Fruit fly (Drosophila melanogaster) whole organism, adult: ENCODE measurements around the gene Ca-Ma2d.

Experiments
- CG11617 ChIP-seq: fragments of 200-800 bp; sonication (Bioruptor generic); optimal IDR thresholded peaks from 2 replicates; lab custom pipeline; 2017; ENCODE audit warnings: mild to moderate bottlenecking, missing biosample characterization, missing genetic modification reagents, missing genetic modification characterization
- CG12768 ChIP-seq: fragments of 200-800 bp; sonication (Bioruptor generic); optimal IDR thresholded peaks from 2 replicates; lab custom pipeline; 2017; ENCODE audit warnings: missing biosample characterization, missing genetic modification characterization, mild to moderate bottlenecking, moderate library complexity, missing genetic modification reagents
- CG14711 ChIP-seq: fragments of 200-800 bp; sonication (Bioruptor generic); optimal IDR thresholded peaks from 2 replicates; lab custom pipeline; 2018; ENCODE audit warnings: missing biosample characterization, mild to moderate bottlenecking, missing genetic modification characterization, moderate library complexity
- CG1620 ChIP-seq: fragments of 200-800 bp; sonication (Bioruptor generic); optimal IDR thresholded peaks from 2 replicates; lab custom pipeline; 2016; ENCODE audit warnings: missing biosample characterization, missing genetic modification characterization
- CG33017 ChIP-seq: fragments of 200-800 bp; sonication (Bioruptor generic); optimal IDR thresholded peaks from 2 replicates; lab custom pipeline; 2018; ENCODE audit warnings: missing biosample characterization, mild to moderate bottlenecking, missing genetic modification characterization, moderate library complexity
- CG5204 ChIP-seq: fragments of 200-800 bp; sonication (Bioruptor generic); optimal IDR thresholded peaks from 2 replicates; lab custom pipeline; 2016; ENCODE audit warnings: missing biosample characterization, missing genetic modification characterization
- CG7045 ChIP-seq: fragments of 200-800 bp; sonication (Bioruptor generic); optimal IDR thresholded peaks from 2 replicates; lab custom pipeline; 2017; ENCODE audit warnings: missing biosample characterization, mild to moderate bottlenecking, missing genetic modification characterization
- CG7101 ChIP-seq: fragments of 200-800 bp; sonication (Bioruptor generic); optimal IDR thresholded peaks from 2 replicates; lab custom pipeline; 2018; ENCODE audit warnings: missing biosample characterization, mild to moderate bottlenecking, missing genetic modification characterization, moderate library complexity
- Clk ChIP-seq: fragments of 200-800 bp; sonication (Bioruptor generic); optimal IDR thresholded peaks from 2 replicates; lab custom pipeline; 2017; ENCODE audit warnings: missing biosample characterization, missing genetic modification characterization
- Crg-1 ChIP-seq: fragments of 200-800 bp; sonication (Bioruptor generic); optimal IDR thresholded peaks from 2 replicates; lab custom pipeline; 2016; ENCODE audit warnings: missing biosample characterization, missing genetic modification characterization
- Hr96 ChIP-seq: fragments of 200-800 bp; sonication (Bioruptor generic); optimal IDR thresholded peaks from 2 replicates; lab custom pipeline; 2016; ENCODE audit warnings: missing biosample characterization, missing genetic modification characterization
- Mnt ChIP-seq: fragments of 200-800 bp; sonication (Bioruptor generic); optimal IDR thresholded peaks from 2 replicates; lab custom pipeline; 2016; ENCODE audit warnings: missing biosample characterization, mild to moderate bottlenecking, missing genetic modification characterization
- bab1 ChIP-seq: fragments of 200-800 bp; sonication (Bioruptor generic); optimal IDR thresholded peaks from 3 replicates; lab custom pipeline; 2019; ENCODE audit warnings: missing biosample characterization, mild to moderate bottlenecking, missing genetic modification characterization, moderate library complexity
- cic ChIP-seq: fragments of 200-800 bp; sonication (Bioruptor generic); optimal IDR thresholded peaks from 2 replicates; lab custom pipeline; 2017; ENCODE audit warnings: missing biosample characterization, mild to moderate bottlenecking, missing genetic modification characterization, moderate library complexity
- cnc ChIP-seq, 2 experiments: fragments of >200 bp; optimal IDR thresholded peaks; 2 replicates each; lab custom pipeline; 2017
- kay ChIP-seq: fragments of 200-800 bp; sonication (Bioruptor generic); peaks from one replicate; lab custom pipeline; 2016; ENCODE audit warnings: missing biosample characterization, missing genetic modification characterization, borderline replicate concordance
- ovo ChIP-seq: fragments of 200-800 bp; sonication (Bioruptor generic); optimal IDR thresholded peaks from 2 replicates; lab custom pipeline; 2016; ENCODE audit warnings: missing biosample characterization, missing genetic modification characterization
- pad ChIP-seq: fragments of 200-800 bp; sonication (Bioruptor generic); optimal IDR thresholded peaks from 3 replicates; lab custom pipeline; 2017; ENCODE audit warnings: missing biosample characterization, missing genetic modification characterization, mild to moderate bottlenecking, moderate library complexity, missing genetic modification reagents
- tj ChIP-seq: fragments of 200-800 bp; sonication (Bioruptor generic); optimal IDR thresholded peaks from 3 replicates; lab custom pipeline; 2017; ENCODE audit warnings: missing biosample characterization, mild to moderate bottlenecking, missing genetic modification characterization, moderate library complexity
- toe ChIP-seq: fragments of 200-800 bp; sonication (Bioruptor generic); optimal IDR thresholded peaks from 2 replicates; lab custom pipeline; 2016; ENCODE audit warnings: missing biosample characterization, missing genetic modification characterization

The Ca-Ma2d gene

dm6 chr2L:16231265-16231664, at the start of gene Ca-Ma2d:
Gene Ca-Ma2d, plus strand, starts transcription at chr2L:16231475.
- no peak for TF ChIP-seq Crg-1 (GFP tag; lab: Kevin White, UChicago)
- no peak for TF ChIP-seq pad
- TF ChIP-seq CG5204 = no peak
- TF ChIP-seq ovo (GFP tag; lab: Kevin White, UChicago) = no peak
- TF ChIP-seq CG7045 (GFP tag; lab: Kevin White, UChicago) = peak; percentile 18
- TF ChIP-seq bab1 (GFP tag; lab: Kevin White, UChicago) = no peak

dm6 chr2L:16198150-16198549, 33.1 kb upstream of the Ca-Ma2d start:
- TF ChIP-seq pad = peak; percentile 95
- TF ChIP-seq ovo (GFP tag; lab: Kevin White, UChicago) = no peak

- TF ChIP-seq Crg-1 (GFP tag; lab: Kevin White, UChicago) (no peak), cic (GFP tag; lab: Kevin White, UChicago) (no peak), CG7045 (GFP tag; lab: Kevin White, UChicago) (no peak), kay (GFP tag; lab: Kevin White, UChicago) (no peak), bab1 (GFP tag; lab: Kevin White, UChicago) (no peak), tj (GFP tag; lab: Kevin White, UChicago) (no peak), CG7101 (tag; lab: Kevin White, UChicago) (no peak)
These were observed 20.1 kb upstream of the Ca-Ma2d start, which contains the start of gene CG31819 for dm6 chr2L:16211159-16211558. Gene CG31819, plus strand, starts transcription at chr2L:16211459.

DNA sequence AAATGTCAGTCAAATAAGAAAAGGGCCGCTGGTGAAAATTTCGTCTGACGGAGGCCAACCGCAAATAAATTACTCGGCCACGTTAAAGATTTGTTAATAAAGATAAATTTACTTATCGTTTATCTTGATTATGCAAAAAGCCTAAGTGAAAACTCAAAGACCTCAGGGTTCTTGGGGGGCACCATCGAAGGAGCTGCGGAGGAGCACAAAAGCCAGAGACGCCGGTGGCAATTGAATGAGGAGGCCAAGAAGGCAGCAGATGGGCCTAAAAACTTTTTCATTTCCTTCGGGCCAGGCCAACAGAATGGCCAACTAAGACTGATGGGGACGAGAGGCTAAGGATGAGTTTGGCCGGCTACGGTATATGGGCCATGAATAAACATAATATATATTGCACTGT, 15.0 kb upstream of the Ca-Ma2d start:
- TF ChIP-seq CG14711 (tag; lab: Kevin White, UChicago) (no peak), bab1 (GFP tag; lab: Kevin White, UChicago) (no peak), Crg-1 (GFP tag; lab: Kevin White, UChicago) (no peak), CG7101 (tag; lab: Kevin White, UChicago) (no peak), Hr96 (GFP tag; lab: Kevin White, UChicago) (no peak), cnc (optimal IDR thresholded peaks at IDR 0.05; lab: Kevin White, UChicago) (no peak), CG7045 (GFP tag; lab: Kevin White, UChicago) (no peak), tj (GFP tag; lab: Kevin White, UChicago) (no peak), CG33017 (no peak), kay (GFP tag; lab: Kevin White, UChicago) (no peak), Clk (GFP tag; lab: Kevin White, UChicago) (no peak), CG1620 (no peak), pad (no peak), CG12768 (no peak), Mnt (GFP tag; lab: Kevin White, UChicago) (no peak), CG5204 (no peak)

- TF ChIP-seq kay (GFP tag; lab: Kevin White, UChicago) (no peak), pad (no peak), Clk (GFP tag; lab: Kevin White, UChicago) (no peak), CG33017 (no peak), CG7101 (tag; lab: Kevin White, UChicago) (no peak), CG11617 (GFP tag; lab: Kevin White, UChicago) (no peak), tj (GFP tag; lab: Kevin White, UChicago) (no peak), cnc (optimal IDR thresholded peaks at IDR 0.05; lab: Kevin White, UChicago) (no peak), Crg-1 (GFP tag; lab: Kevin White, UChicago) (no peak), toe (GFP tag; lab: Kevin White, UChicago) (no peak), CG5204 (no peak), Mnt (GFP tag; lab: Kevin White, UChicago) (no peak), CG12768 (no peak), cic (GFP tag; lab: Kevin White, UChicago) (no peak)
These were observed 7.3 kb upstream of the Ca-Ma2d start for dm6 chr2L:16223981-16224380.

DNA sequence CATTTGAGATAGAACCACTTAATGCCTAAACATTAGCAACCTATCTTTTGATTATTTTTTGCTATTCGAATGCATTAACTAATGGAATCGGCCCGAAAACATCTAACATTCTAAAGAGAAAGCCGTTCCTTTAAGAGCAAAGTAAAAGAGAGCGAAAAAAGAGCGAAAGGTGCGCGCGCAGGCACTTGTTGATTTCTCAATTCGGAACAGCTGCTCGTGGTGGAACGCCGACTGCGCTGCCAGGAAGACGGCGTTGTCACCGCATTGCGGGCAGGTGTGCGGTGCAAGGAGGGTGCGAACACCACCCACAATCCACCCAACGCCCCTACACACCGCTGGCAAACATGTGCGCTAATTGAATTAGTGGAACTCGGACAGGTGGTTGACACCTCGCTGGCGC, 3.5 kb downstream of the Ca-Ma2d start:
- no peak for TF ChIP-seq CG12768
- TF ChIP-seq cnc (optimal IDR thresholded peaks at IDR 0.05; lab: Kevin White, UChicago) = no peak
- peak; percentile 41 for TF ChIP-seq Mnt (GFP tag; lab: Kevin White, UChicago)
- TF ChIP-seq Crg-1 (GFP tag; lab: Kevin White, UChicago) = no peak
- no peak for TF ChIP-seq pad

DNA sequence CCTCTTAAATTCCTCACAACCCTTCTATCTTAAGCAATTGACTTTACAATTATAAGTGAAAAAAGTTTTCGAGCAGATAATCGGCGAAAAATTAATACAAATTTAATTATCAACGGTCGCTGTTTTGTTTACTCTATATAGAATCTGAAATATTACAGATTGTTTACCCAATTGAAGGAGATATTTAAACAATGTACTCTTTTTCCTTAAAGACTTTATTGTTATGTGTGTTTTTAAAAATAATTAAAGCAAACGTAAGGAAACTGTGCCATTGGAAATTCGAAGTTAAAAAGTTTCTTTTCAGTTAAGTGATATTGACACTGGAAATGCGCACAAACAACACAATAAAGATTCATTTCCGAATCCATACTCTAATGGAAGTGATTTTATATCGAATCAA, 10.4 kb downstream of the Ca-Ma2d start, which contains the start of gene CG42818:
Gene CG42818 (plus strand): TSS at position 301 of the 400 bp plus-strand sequence.
- TF ChIP-seq cnc (optimal IDR thresholded peaks at IDR 0.05; lab: Kevin White, UChicago) = no peak
- TF ChIP-seq cic (GFP tag; lab: Kevin White, UChicago) = no peak
- TF ChIP-seq CG14711 (tag; lab: Kevin White, UChicago) = no peak
- TF ChIP-seq CG7101 (tag; lab: Kevin White, UChicago) = no peak
- no peak for TF ChIP-seq Hr96 (GFP tag; lab: Kevin White, UChicago)
- no peak for TF ChIP-seq kay (GFP tag; lab: Kevin White, UChicago)
- no peak for TF ChIP-seq Crg-1 (GFP tag; lab: Kevin White, UChicago)
- TF ChIP-seq CG33017 = no peak
